Fruit fly (Drosophila melanogaster) whole organism, pupa: ENCODE results near the gene fln.

Experiments used
- CG32121 ChIP-seq: fragments of 200-800 bp; sonication (Bioruptor generic); IDR thresholded peaks from 2 replicates; pipeline ENCODE4 v1.3.6; 2022; ENCODE audit warnings: missing biosample characterization, missing genetic modification characterization
- CG34367 ChIP-seq: fragments of 200-800 bp; sonication (Bioruptor generic); optimal IDR thresholded peaks from 2 replicates; lab custom pipeline; 2018; ENCODE audit warnings: missing biosample characterization, mild to moderate bottlenecking, missing genetic modification characterization
- CG4496 ChIP-seq: fragments of 200-800 bp; sonication (Bioruptor generic); IDR thresholded peaks from 3 replicates; pipeline ENCODE4 v1.3.6; 2022; ENCODE audit warnings: missing biosample characterization, missing genetic modification characterization
- EcR ChIP-seq: fragments of 200-800 bp; sonication (Bioruptor generic); optimal IDR thresholded peaks from 3 replicates; lab custom pipeline; 2019; ENCODE audit warnings: missing biosample characterization, missing genetic modification characterization, mild to moderate bottlenecking, moderate library complexity, missing genetic modification reagents
- fd96Ca ChIP-seq: fragments of 200-800 bp; sonication (Bioruptor generic); IDR thresholded peaks from 3 replicates; pipeline ENCODE4 v1.3.6; 2022; ENCODE audit warnings: missing biosample characterization, missing genetic modification characterization
- rn ChIP-seq: fragments of 200-800 bp; sonication (Bioruptor generic); IDR thresholded peaks from 2 replicates; pipeline ENCODE4 v1.3.6; 2022; ENCODE audit warnings: missing biosample characterization, missing genetic modification characterization

- no peak for TF ChIP-seq CG4496 (GFP tag; lab: Robert Waterston, UW)
- TF ChIP-seq CG32121 (GFP tag; lab: Robert Waterston, UW) = no peak
- no peak for TF ChIP-seq rn
- TF ChIP-seq EcR (GFP tag; lab: Kevin White, UChicago) = no peak
- TF ChIP-seq CG34367 (tag; lab: Kevin White, UChicago) = no peak
- no peak for TF ChIP-seq fd96Ca (GFP tag; lab: Robert Waterston, UW)
These were observed 9.6 kb downstream of the fln start, which contains the start of gene CG17732 for dm6 chr3L:19981385-19981784.
